Fruit fly (Drosophila melanogaster) whole organism, embryonic: ENCODE results near the gene Etl1.
A peak's percentile ranks its signal among the peaks of the same experiment; 100 is the strongest.

Source experiments
- CG10147 ChIP-seq: fragments of 200-800 bp; sonication (Bioruptor generic); optimal IDR thresholded peaks from 2 replicates; lab custom pipeline; 2019; ENCODE audit warnings: missing biosample characterization, mild to moderate bottlenecking, missing genetic modification characterization, moderate library complexity
- CG10431 ChIP-seq: fragments of 200-800 bp; sonication (Bioruptor generic); optimal IDR thresholded peaks from 3 replicates; lab custom pipeline; 2018; ENCODE audit warnings: missing biosample characterization, mild to moderate bottlenecking, missing genetic modification characterization
- CG10959 ChIP-seq: fragments of 200-800 bp; sonication (Bioruptor generic); IDR thresholded peaks from 2 replicates; pipeline ENCODE4 v1.3.6; 2022; ENCODE audit warnings: missing biosample characterization, missing genetic modification characterization
- CG11085 ChIP-seq: fragments of 200-800 bp; sonication (Bioruptor generic); IDR thresholded peaks from 2 replicates; pipeline ENCODE4 v1.3.6; 2022; ENCODE audit warnings: missing biosample characterization, missing genetic modification characterization
- CG11456 ChIP-seq: fragments of 200-800 bp; sonication (Bioruptor generic); IDR thresholded peaks from 3 replicates; pipeline ENCODE4 v1.3.6; 2022; ENCODE audit warnings: missing biosample characterization, missing genetic modification characterization
- CG12299 ChIP-seq: fragments of 200-800 bp; sonication (Bioruptor generic); optimal IDR thresholded peaks from 2 replicates; lab custom pipeline; 2018; ENCODE audit warnings: missing biosample characterization, mild to moderate bottlenecking, missing genetic modification characterization
- CG12391 ChIP-seq: fragments of 200-800 bp; sonication (Bioruptor generic); optimal IDR thresholded peaks from 3 replicates; lab custom pipeline; 2018; ENCODE audit warnings: missing biosample characterization, mild to moderate bottlenecking, missing genetic modification characterization, moderate library complexity
- CG12659 ChIP-seq: fragments of 200-800 bp; sonication (Bioruptor generic); optimal IDR thresholded peaks from 3 replicates; lab custom pipeline; 2017; ENCODE audit warnings: mild to moderate bottlenecking, missing biosample characterization, missing genetic modification reagents, missing genetic modification characterization
- CG14860 ChIP-seq: fragments of 200-800 bp; sonication (Bioruptor generic); IDR thresholded peaks from 3 replicates; pipeline ENCODE4 v1.3.6; 2022; ENCODE audit warnings: missing biosample characterization, missing genetic modification characterization; ENCODE audit not compliant: partially characterized antibody
- CG15011 ChIP-seq: fragments of 200-800 bp; sonication (Bioruptor generic); optimal IDR thresholded peaks from 3 replicates; lab custom pipeline; 2018; ENCODE audit warnings: missing biosample characterization, mild to moderate bottlenecking, missing genetic modification characterization
- CG15073 ChIP-seq: fragments of 200-800 bp; sonication (Bioruptor generic); optimal IDR thresholded peaks from 2 replicates; lab custom pipeline; 2016; ENCODE audit warnings: missing biosample characterization, missing genetic modification characterization
- CG15514 ChIP-seq: fragments of 200-800 bp; sonication (Bioruptor generic); optimal IDR thresholded peaks from 3 replicates; lab custom pipeline; 2017; ENCODE audit warnings: missing biosample characterization, missing genetic modification characterization, mild to moderate bottlenecking, moderate library complexity, missing genetic modification reagents
- CG16863 ChIP-seq: fragments of 200-800 bp; sonication (Bioruptor generic); optimal IDR thresholded peaks from 3 replicates; lab custom pipeline; 2016; ENCODE audit warnings: missing biosample characterization, missing genetic modification characterization
- CG17912 ChIP-seq: fragments of 200-800 bp; sonication (Bioruptor generic); optimal IDR thresholded peaks from 2 replicates; lab custom pipeline; 2018; ENCODE audit warnings: missing biosample characterization, mild to moderate bottlenecking, missing genetic modification characterization
- CG2712 ChIP-seq: fragments of 200-800 bp; optimal IDR thresholded peaks from 3 replicates; lab custom pipeline; 2019; ENCODE audit warnings: missing biosample characterization, mild to moderate bottlenecking, missing genetic modification characterization, moderate library complexity
- CG30020 ChIP-seq: fragments of 200-800 bp; optimal IDR thresholded peaks from 2 replicates; lab custom pipeline; 2019; ENCODE audit warnings: missing biosample characterization, mild to moderate bottlenecking, missing genetic modification characterization, moderate library complexity
- CG31388 ChIP-seq: fragments of 200-800 bp; sonication (Bioruptor generic); optimal IDR thresholded peaks from 2 replicates; lab custom pipeline; 2016; ENCODE audit warnings: missing biosample characterization, missing genetic modification characterization
- CG43689 ChIP-seq: fragments of 200-800 bp; sonication (Bioruptor generic); IDR thresholded peaks from 2 replicates; pipeline ENCODE4 v1.3.6; 2022; ENCODE audit warnings: missing biosample characterization, missing genetic modification characterization
- CG4424 ChIP-seq: fragments of 200-800 bp; sonication (Bioruptor generic); optimal IDR thresholded peaks from 3 replicates; lab custom pipeline; 2016; ENCODE audit warnings: missing biosample characterization, missing genetic modification characterization
- CG4854 ChIP-seq: fragments of 200-800 bp; sonication (Bioruptor generic); optimal IDR thresholded peaks from 2 replicates; lab custom pipeline; 2016; ENCODE audit warnings: missing biosample characterization, missing genetic modification characterization, inconsistent platforms
- CG6254 ChIP-seq: fragments of 200-800 bp; sonication (Bioruptor generic); optimal IDR thresholded peaks from 3 replicates; lab custom pipeline; 2017; ENCODE audit warnings: mild to moderate bottlenecking, missing biosample characterization, missing genetic modification reagents, missing genetic modification characterization
- CG6765 ChIP-seq: fragments of 200-800 bp; sonication (Bioruptor generic); optimal IDR thresholded peaks from 3 replicates; lab custom pipeline; 2017; ENCODE audit warnings: missing biosample characterization, mild to moderate bottlenecking, missing genetic modification characterization
- CG7745 ChIP-seq: fragments of 200-800 bp; sonication (Bioruptor generic); optimal IDR thresholded peaks from 2 replicates; lab custom pipeline; 2018; ENCODE audit warnings: missing biosample characterization, mild to moderate bottlenecking, missing genetic modification characterization, moderate library complexity
- CG8765 ChIP-seq: fragments of 200-800 bp; sonication (Bioruptor generic); IDR thresholded peaks from 2 replicates; pipeline ENCODE4 v1.3.6; 2022; ENCODE audit warnings: missing biosample characterization, missing genetic modification characterization
- CG8924 ChIP-seq: fragments of 200-800 bp; optimal IDR thresholded peaks from 3 replicates; lab custom pipeline; 2019; ENCODE audit warnings: missing biosample characterization, mild to moderate bottlenecking, missing genetic modification characterization, moderate library complexity
- CG8944 ChIP-seq: fragments of 200-800 bp; sonication (Bioruptor generic); optimal IDR thresholded peaks from 3 replicates; lab custom pipeline; 2016; ENCODE audit warnings: missing biosample characterization, missing genetic modification characterization
- CHES-1-like ChIP-seq: fragments of 200-800 bp; sonication (Bioruptor generic); optimal IDR thresholded peaks from 2 replicates; lab custom pipeline; 2016; ENCODE audit warnings: missing biosample characterization, missing genetic modification characterization
- Dll ChIP-seq: fragments of 200-800 bp; sonication (Bioruptor generic); IDR thresholded peaks from 4 replicates; pipeline ENCODE4 v1.3.6; 2022; ENCODE audit warnings: missing biosample characterization, missing genetic modification characterization; ENCODE audit not compliant: partially characterized antibody
- Dref ChIP-seq: fragments of 200-800 bp; sonication (Bioruptor generic); IDR thresholded peaks from 2 replicates; pipeline ENCODE4 v1.3.6; 2022; ENCODE audit warnings: missing biosample characterization, missing genetic modification characterization
- HmgD ChIP-seq: fragments of 200-800 bp; sonication (Bioruptor generic); optimal IDR thresholded peaks from 3 replicates; lab custom pipeline; 2016; ENCODE audit warnings: missing biosample characterization, missing genetic modification characterization
- Hr78 ChIP-seq, 2 experiments: fragments of 200-800 bp in 1 of 2; fragments of >200 bp in 1 of 2; sonication (Bioruptor generic) in 1 of 2; optimal IDR thresholded peaks; 2 replicates each; lab custom pipeline; 2017 to 2019; ENCODE audit warnings: missing biosample characterization in 2 of 2, missing genetic modification characterization in 2 of 2, mild to moderate bottlenecking in 1 of 2, moderate library complexity in 1 of 2
- Lpt ChIP-seq: fragments of >200 bp; optimal IDR thresholded peaks from 2 replicates; lab custom pipeline; 2018; ENCODE audit warnings: missing biosample characterization, missing genetic modification characterization
- Meics ChIP-seq: fragments of 200-800 bp; sonication (Bioruptor generic); optimal IDR thresholded peaks from 2 replicates; lab custom pipeline; 2017; ENCODE audit warnings: missing biosample characterization, mild to moderate bottlenecking, missing genetic modification characterization
- Poxn ChIP-seq: fragments of 200-800 bp; sonication (Bioruptor generic); IDR thresholded peaks from 2 replicates; pipeline ENCODE4 v1.3.6; 2022; ENCODE audit warnings: missing biosample characterization, missing genetic modification characterization
- Scr ChIP-seq: fragments of 200-800 bp; sonication (Bioruptor generic); IDR thresholded peaks from 2 replicates; pipeline ENCODE4 v1.3.6; 2022; ENCODE audit warnings: missing biosample characterization, missing genetic modification characterization; ENCODE audit not compliant: partially characterized antibody
- Sry-β ChIP-seq: fragments of 200-800 bp; sonication (Bioruptor generic); optimal IDR thresholded peaks from 2 replicates; lab custom pipeline; 2018; ENCODE audit warnings: missing biosample characterization, mild to moderate bottlenecking, missing genetic modification characterization, moderate library complexity
- Taf1 ChIP-seq: fragments of 200-800 bp; sonication (Bioruptor generic); IDR thresholded peaks from 2 replicates; pipeline ENCODE4 v1.3.6; 2022; ENCODE audit warnings: missing biosample characterization, missing genetic modification characterization
- Tbp ChIP-seq: fragments of >200 bp; optimal IDR thresholded peaks from 2 replicates; lab custom pipeline; 2018; ENCODE audit warnings: missing biosample characterization, missing genetic modification characterization
- Usf ChIP-seq: fragments of 200-800 bp; sonication (Bioruptor generic); optimal IDR thresholded peaks from 2 replicates; lab custom pipeline; 2017; ENCODE audit warnings: missing genotype, missing biosample characterization, missing genetic modification characterization
- ash1 ChIP-seq: fragments of 200-800 bp; sonication (Bioruptor generic); optimal IDR thresholded peaks from 2 replicates; lab custom pipeline; 2018; ENCODE audit warnings: missing biosample characterization, mild to moderate bottlenecking, missing genetic modification characterization
- az2 ChIP-seq: fragments of 200-800 bp; sonication (Bioruptor generic); optimal IDR thresholded peaks from 3 replicates; lab custom pipeline; 2016; ENCODE audit warnings: missing biosample characterization, missing genetic modification characterization
- ci ChIP-seq: fragments of 200-800 bp; sonication (Bioruptor generic); IDR thresholded peaks from 3 replicates; pipeline ENCODE4 v1.3.6; 2022; ENCODE audit warnings: missing biosample characterization, missing genetic modification characterization
- crc ChIP-seq: fragments of 200-800 bp; sonication (Bioruptor generic); optimal IDR thresholded peaks from 2 replicates; lab custom pipeline; 2016; ENCODE audit warnings: missing biosample characterization, missing genetic modification characterization
- hb ChIP-seq: fragments of 200-800 bp; sonication (Bioruptor generic); IDR thresholded peaks from 3 replicates; pipeline ENCODE4 v1.3.6; 2022; ENCODE audit warnings: missing biosample characterization, missing genetic modification characterization; ENCODE audit not compliant: partially characterized antibody
- hth ChIP-seq: fragments of >200 bp; optimal IDR thresholded peaks from 2 replicates; lab custom pipeline; 2017; ENCODE audit warnings: inconsistent platforms
- knrl ChIP-seq: fragments of 200-800 bp; sonication (Bioruptor generic); IDR thresholded peaks from 3 replicates; pipeline ENCODE4 v1.3.6; 2022; ENCODE audit warnings: missing biosample characterization, missing genetic modification characterization; ENCODE audit not compliant: partially characterized antibody
- nerfin-1 ChIP-seq: fragments of 200-800 bp; sonication (Bioruptor generic); optimal IDR thresholded peaks from 3 replicates; lab custom pipeline; 2019; ENCODE audit warnings: missing biosample characterization, mild to moderate bottlenecking, missing genetic modification characterization, moderate library complexity
- salm ChIP-seq: fragments of 200-800 bp; sonication (Bioruptor generic); optimal IDR thresholded peaks from 2 replicates; lab custom pipeline; 2018; ENCODE audit warnings: missing biosample characterization, mild to moderate bottlenecking, missing genetic modification characterization
- sd ChIP-seq: fragments of 200-800 bp; sonication (Bioruptor generic); optimal IDR thresholded peaks from 3 replicates; lab custom pipeline; 2018; ENCODE audit warnings: missing biosample characterization, mild to moderate bottlenecking, missing genetic modification characterization, moderate library complexity
- sens ChIP-seq: fragments of 200-800 bp; sonication (Bioruptor generic); peaks from one replicate; lab custom pipeline; 2016; ENCODE audit warnings: missing biosample characterization, missing genetic modification characterization
- trem ChIP-seq: fragments of 200-800 bp; optimal IDR thresholded peaks from 3 replicates; lab custom pipeline; 2019; ENCODE audit warnings: missing biosample characterization, mild to moderate bottlenecking, missing genetic modification characterization, moderate library complexity
- vvl ChIP-seq: fragments of 200-800 bp; sonication (Bioruptor generic); IDR thresholded peaks from 2 replicates; pipeline ENCODE4 v1.3.6; 2022; ENCODE audit warnings: missing biosample characterization, missing genetic modification characterization

The Etl1 gene

DNA sequence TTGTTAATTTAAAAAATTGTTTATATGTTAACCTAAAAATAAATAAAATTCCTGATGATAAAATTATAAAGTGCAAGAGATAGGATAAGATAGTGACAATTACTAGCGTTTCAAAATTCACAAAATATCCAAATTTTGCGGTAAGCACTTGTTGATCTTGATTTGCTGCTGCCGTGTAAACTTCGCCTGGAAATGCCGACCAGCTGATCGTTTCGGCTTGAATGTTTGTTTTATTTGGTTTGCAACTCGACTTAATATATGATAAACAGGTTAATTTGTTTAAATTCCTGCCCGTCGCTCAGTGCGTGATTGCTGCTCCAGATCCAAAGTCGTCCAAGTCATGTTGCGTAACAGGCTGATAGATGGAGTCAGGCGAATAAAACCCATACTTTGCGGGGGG lies 9.0 kb upstream of the Etl1 start, which contains the start of gene CG4592 (continued):
- TF ChIP-seq hth (no peak), CG14860 (no peak), CG15514 (GFP tag; lab: Kevin White, UChicago) (peak; percentile 46), CG30020 (tag; lab: Kevin White, UChicago) (peak; percentile 33), CG12659 (peak; percentile 63), CG8944 (no peak), trem (peak; percentile 37), Meics (GFP tag; lab: Kevin White, UChicago) (peak; percentile 70), ci (GFP tag; lab: Robert Waterston, UW) (peak; percentile 90), CG11085 (GFP tag; lab: Robert Waterston, UW) (no peak), Hr78 (GFP tag; optimal IDR thresholded peaks at IDR 0.05; lab: Kevin White, UChicago) (no peak), Scr (GFP tag; lab: Robert Waterston, UW) (no peak), salm (tag; lab: Kevin White, UChicago) (no peak), CG31388 (GFP tag; lab: Kevin White, UChicago) (no peak), CHES-1-like (GFP tag; lab: Kevin White, UChicago) (no peak), vvl (GFP tag; lab: Robert Waterston, UW) (peak; percentile 86), Poxn (GFP tag; lab: Robert Waterston, UW) (no peak), CG16863 (peak; percentile 39), sens (GFP tag; lab: Kevin White, UChicago) (peak; percentile 90), HmgD (no peak), Tbp (no peak), CG4424 (peak; percentile 62), CG2712 (tag; lab: Kevin White, UChicago) (peak; percentile 78), hb (no peak), CG15073 (no peak), knrl (no peak), CG6254 (GFP tag; lab: Kevin White, UChicago) (peak; percentile 5), CG4854 (GFP tag; lab: Kevin White, UChicago) (no peak), Usf (GFP tag; lab: Kevin White, UChicago) (peak; percentile 22), CG43689 (GFP tag; lab: Robert Waterston, UW) (no peak), Lpt (GFP tag; lab: Kevin White, UChicago) (no peak), ash1 (GFP tag; lab: Kevin White, UChicago) (no peak), Dref (GFP tag; lab: Robert Waterston, UW) (no peak), CG12391 (tag; lab: Kevin White, UChicago) (peak; percentile 70), nerfin-1 (tag; lab: Kevin White, UChicago) (no peak), Sry-β (GFP tag; lab: Kevin White, UChicago) (no peak), CG10431 (GFP tag; lab: Kevin White, UChicago) (no peak), CG12299 (tag; lab: Kevin White, UChicago) (peak; percentile 19), CG10959 (GFP tag; lab: Robert Waterston, UW) (no peak), Dll (GFP tag; lab: Robert Waterston, UW) (no peak), CG8924 (tag; lab: Kevin White, UChicago) (peak; percentile 75), CG17912 (no peak), CG7745 (no peak), CG10147 (GFP tag; lab: Kevin White, UChicago) (no peak), CG11456 (GFP tag; lab: Robert Waterston, UW) (peak; percentile 73; the same call in 2 of the 3 replicates), CG6765 (no peak), sd (tag; lab: Kevin White, UChicago) (no peak), CG8765 (GFP tag; lab: Robert Waterston, UW) (no peak), CG15011 (GFP tag; lab: Kevin White, UChicago) (peak; percentile 3), crc (GFP tag; lab: Kevin White, UChicago) (no peak), Taf1 (GFP tag; lab: Robert Waterston, UW) (no peak), az2 (GFP tag; lab: Kevin White, UChicago) (peak; percentile 30)
